Fruit fly (Drosophila melanogaster): Measurements from ENCODE around the gene CG12075.

- TF ChIP-seq lz (GFP tag; optimal IDR thresholded peaks at IDR 0.05) (no peak), OdsH (GFP tag; optimal IDR thresholded peaks at IDR 0.05) (no peak), Gug (GFP tag; IDR thresholded peaks at IDR 0.05) (no peak), Hr39 (GFP tag; optimal IDR thresholded peaks at IDR 0.05) (no peak), dac (GFP tag; optimal IDR thresholded peaks at IDR 0.05) (no peak), Sox15 (GFP tag; optimal IDR thresholded peaks at IDR 0.05) (no peak), CG31627 (GFP tag; optimal IDR thresholded peaks at IDR 0.05) (no peak), spab (GFP tag; optimal IDR thresholded peaks at IDR 0.05) (no peak), Eip78C (GFP tag) (peak; percentile 30)
Measured at dm6 chrX:8905545-8906455, 67.7 kb downstream of the CG12075 start.
